Worm (Caenorhabditis elegans) whole organism, early embryonic: Measurements from ENCODE around the gene alr-1.

Experiments used
- B0310.2 ChIP-seq: sonication (generic microtip); optimal IDR thresholded peaks from 2 replicates; lab custom pipeline; 2016; ENCODE audit warnings: mild to moderate bottlenecking, missing genetic modification characterization, missing compliant biosample characterization
- F13C5.2 ChIP-seq: sonication (generic microtip); optimal IDR thresholded peaks from 2 replicates; lab custom pipeline; 2017; ENCODE audit warnings: mild to moderate bottlenecking, missing genetic modification characterization, inconsistent platforms, missing compliant biosample characterization
- aly-1 ChIP-seq: sonication (generic microtip); optimal IDR thresholded peaks from 2 replicates; lab custom pipeline; 2016; ENCODE audit warnings: missing genetic modification characterization, missing compliant biosample characterization
- ama-1 ChIP-seq: fragments of 150-350 bp; optimal IDR thresholded peaks from 2 replicates; lab custom pipeline; 2014
- ceh-13 ChIP-seq: fragments of 200-800 bp; sonication (Bioruptor generic); optimal IDR thresholded peaks from 2 replicates; lab custom pipeline; 2018; ENCODE audit warnings: mild to moderate bottlenecking, missing genetic modification characterization, missing compliant biosample characterization
- ceh-36 ChIP-seq: sonication (generic microtip); optimal IDR thresholded peaks from 2 replicates; lab custom pipeline; 2016; ENCODE audit warnings: missing genetic modification characterization, inconsistent platforms, missing compliant biosample characterization
- ets-7 ChIP-seq: sonication (generic microtip); optimal IDR thresholded peaks from 2 replicates; lab custom pipeline; 2016; ENCODE audit warnings: missing genotype, missing genetic modification characterization, missing compliant biosample characterization
- flt-1 ChIP-seq: fragments of 200-800 bp; sonication (Bioruptor generic); IDR thresholded peaks from 2 replicates; pipeline ENCODE4 v1.3.6; 2022; ENCODE audit warnings: missing genetic modification characterization, missing compliant biosample characterization
- hmbx-1 ChIP-seq: sonication (generic microtip); optimal IDR thresholded peaks from 2 replicates; lab custom pipeline; 2016; ENCODE audit warnings: mild to moderate bottlenecking, missing genetic modification characterization, missing compliant biosample characterization
- hmg-4 ChIP-seq: fragments of 200-800 bp; sonication (Bioruptor generic); optimal IDR thresholded peaks from 2 replicates; lab custom pipeline; 2018; ENCODE audit warnings: mild to moderate bottlenecking, missing genetic modification characterization, missing compliant biosample characterization
- hnd-1 ChIP-seq: sonication (generic microtip); optimal IDR thresholded peaks from 2 replicates; lab custom pipeline; 2016; ENCODE audit warnings: missing genetic modification characterization, missing compliant biosample characterization
- pes-1 ChIP-seq: fragments of 200-800 bp; sonication (Bioruptor generic); IDR thresholded peaks from 2 replicates; pipeline ENCODE4 v1.3.6; 2022; ENCODE audit warnings: missing genetic modification reagents, missing genetic modification characterization, missing compliant biosample characterization
- scrt-1 ChIP-seq: fragments of 200-800 bp; sonication (Bioruptor generic); IDR thresholded peaks from 2 replicates; pipeline ENCODE4 v1.3.6; 2022; ENCODE audit warnings: missing genetic modification characterization, missing compliant biosample characterization
- sea-1 ChIP-seq: fragments of 200-800 bp; sonication (Bioruptor generic); conservative IDR thresholded peaks from 2 replicates; pipeline ENCODE4 v1.3.6; 2022; ENCODE audit warnings: missing genetic modification characterization, missing compliant biosample characterization
- tbx-11 ChIP-seq: fragments of 200-800 bp; sonication (Bioruptor generic); IDR thresholded peaks from 2 replicates; pipeline ENCODE4 v1.3.6; 2022; ENCODE audit warnings: missing genetic modification characterization, missing compliant biosample characterization
- tbx-37 ChIP-seq: fragments of 200-800 bp; sonication (Bioruptor generic); conservative IDR thresholded peaks from 2 replicates; pipeline ENCODE4 v1.3.6; 2022; ENCODE audit warnings: missing genetic modification reagents, missing genetic modification characterization, missing compliant biosample characterization
- tra-4 ChIP-seq: sonication (generic microtip); optimal IDR thresholded peaks from 2 replicates; lab custom pipeline; 2017; ENCODE audit warnings: missing genetic modification characterization, missing compliant biosample characterization

alr-1 gene

DNA sequence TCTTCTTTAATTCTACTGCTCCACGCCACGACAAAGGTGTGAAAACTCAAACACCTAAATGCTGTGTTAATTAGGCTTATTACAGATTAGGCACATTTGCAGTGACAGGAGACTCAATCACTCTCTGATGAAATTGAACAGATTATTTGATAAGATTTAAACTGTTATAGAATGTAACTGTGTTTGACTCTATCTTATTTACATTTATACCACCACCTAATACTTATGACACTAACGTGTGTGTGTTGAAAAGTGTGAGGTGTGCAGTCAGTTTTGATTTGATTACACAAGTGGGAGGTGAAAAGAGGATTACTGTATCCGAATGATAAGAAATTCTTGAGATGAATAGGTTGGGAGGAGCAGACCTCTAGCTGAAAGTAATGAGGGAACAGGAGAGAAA, 6.8 kb upstream of the alr-1 start:
- no peak for TF ChIP-seq hmbx-1 (tag; lab: Kevin White, UChicago)
- TF ChIP-seq tbx-37 (GFP tag; lab: Robert Waterston, UW): no peak
- TF ChIP-seq sea-1 (GFP tag; lab: Robert Waterston, UW): no peak
- TF ChIP-seq ets-7 (tag; lab: Kevin White, UChicago): no peak
- no peak for TF ChIP-seq B0310.2
- TF ChIP-seq hnd-1 (tag; lab: Kevin White, UChicago): no peak
- no peak for TF ChIP-seq F13C5.2 (tag; lab: Kevin White, UChicago)
- no peak for TF ChIP-seq hmg-4 (GFP tag; lab: Kevin White, UChicago)

DNA sequence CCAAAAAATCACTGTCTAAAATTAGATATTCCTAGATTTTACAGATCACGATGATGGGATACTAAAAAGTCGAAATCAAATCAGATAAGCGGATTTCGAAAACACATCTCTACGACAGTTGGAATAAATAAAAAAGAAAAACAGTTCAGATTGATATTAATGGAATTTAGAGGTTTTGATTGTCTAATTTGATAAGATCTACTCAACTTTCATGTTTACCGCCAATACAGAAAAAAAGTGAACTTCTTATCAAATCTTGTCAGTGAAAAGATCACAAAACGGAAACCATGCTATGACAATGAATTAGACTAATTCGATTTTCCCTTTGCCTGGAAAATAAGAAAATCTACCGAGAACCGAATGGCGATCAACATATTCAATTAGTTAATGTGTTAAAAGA, 839 bp upstream of the alr-1 start:
- TF ChIP-seq hmg-4 (GFP tag; lab: Kevin White, UChicago) (no peak), F13C5.2 (tag; lab: Kevin White, UChicago) (no peak), hmbx-1 (tag; lab: Kevin White, UChicago) (no peak), pes-1 (GFP tag; lab: Robert Waterston, UW) (no peak), B0310.2 (no peak), sea-1 (GFP tag; lab: Robert Waterston, UW) (no peak), flt-1 (GFP tag; lab: Robert Waterston, UW) (no peak), tbx-37 (GFP tag; lab: Robert Waterston, UW) (no peak), hnd-1 (tag; lab: Kevin White, UChicago) (no peak), scrt-1 (GFP tag; lab: Robert Waterston, UW) (no peak)

DNA sequence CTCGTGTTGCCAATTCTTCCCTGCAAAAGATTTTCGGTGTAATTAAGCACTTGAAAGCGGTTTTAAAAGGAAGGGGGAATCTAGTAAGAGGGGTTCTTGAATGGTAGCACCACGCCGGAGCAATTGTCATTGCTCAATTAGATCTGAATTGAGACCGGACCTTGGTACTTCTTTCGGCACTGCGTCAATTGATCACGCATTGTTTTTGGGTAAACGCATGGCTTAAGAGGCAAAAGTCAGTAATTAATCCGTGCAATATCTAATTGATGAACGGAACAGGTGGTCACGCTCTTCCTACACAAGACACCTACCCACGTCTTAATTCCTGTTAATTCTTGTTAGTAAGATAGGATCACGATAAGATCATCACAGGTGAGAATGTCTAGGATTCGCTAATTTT, 1.4 kb downstream of the alr-1 start:
- TF ChIP-seq hmg-4 (GFP tag; lab: Kevin White, UChicago) (no peak), scrt-1 (GFP tag; lab: Robert Waterston, UW) (no peak), ets-7 (tag; lab: Kevin White, UChicago) (no peak), B0310.2 (no peak), ceh-36 (tag; lab: Kevin White, UChicago) (no peak), F13C5.2 (tag; lab: Kevin White, UChicago) (no peak), sea-1 (GFP tag; lab: Robert Waterston, UW) (no peak), ama-1 (lab: Kevin White, UChicago) (no peak), tra-4 (tag; lab: Kevin White, UChicago) (no peak), tbx-11 (GFP tag; lab: Robert Waterston, UW) (no peak), flt-1 (GFP tag; lab: Robert Waterston, UW) (no peak)

DNA sequence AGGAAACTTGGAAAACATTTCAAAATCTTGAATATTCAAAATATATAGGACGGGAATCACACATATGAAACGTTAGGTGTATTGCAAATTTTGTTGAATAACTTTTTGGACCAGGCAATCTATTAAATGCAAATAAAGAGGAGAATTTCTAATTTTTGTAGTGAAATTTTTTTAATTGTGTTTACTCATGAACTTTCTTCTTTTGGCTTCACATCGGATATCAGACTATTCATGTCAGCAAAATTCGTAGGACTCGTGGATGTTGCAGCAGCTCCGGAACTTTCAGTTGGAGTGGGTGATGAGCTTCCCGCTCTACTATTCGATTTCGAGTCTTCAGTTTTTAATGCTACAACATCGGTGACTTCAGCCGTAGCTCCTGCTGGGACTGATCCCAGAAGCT, 3.0 kb downstream of the alr-1 start:
- no peak for TF ChIP-seq ceh-36 (tag; lab: Kevin White, UChicago)
- no peak for TF ChIP-seq ets-7 (tag; lab: Kevin White, UChicago)
- TF ChIP-seq aly-1 (tag; lab: Kevin White, UChicago): no peak
- TF ChIP-seq tra-4 (tag; lab: Kevin White, UChicago): no peak
- no peak for TF ChIP-seq ceh-13
- no peak for TF ChIP-seq ama-1 (lab: Kevin White, UChicago)
- TF ChIP-seq F13C5.2 (tag; lab: Kevin White, UChicago): no peak
- no peak for TF ChIP-seq hmg-4 (GFP tag; lab: Kevin White, UChicago)
- no peak for TF ChIP-seq B0310.2
- no peak for TF ChIP-seq hnd-1 (tag; lab: Kevin White, UChicago)
- no peak for TF ChIP-seq scrt-1 (GFP tag; lab: Robert Waterston, UW)

DNA sequence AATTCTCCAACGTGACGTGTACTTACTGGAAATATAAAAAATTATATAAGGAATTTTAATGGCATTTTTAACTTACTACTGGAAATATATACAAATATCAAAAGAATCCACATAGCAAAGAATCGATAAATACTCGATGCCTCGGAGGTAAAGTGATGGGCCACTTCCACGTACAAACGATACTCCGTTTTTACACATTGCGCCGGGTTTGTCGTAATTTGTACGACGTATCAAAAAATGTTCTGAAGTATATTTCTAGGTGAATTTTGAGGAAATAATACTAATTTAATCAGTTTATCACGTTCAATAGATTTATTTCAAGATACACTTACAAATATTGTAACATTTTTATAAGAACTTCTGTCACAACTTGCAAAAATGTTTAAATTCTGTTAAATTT, 4.6 kb downstream of the alr-1 start, which contains the start of gene R08B4.3:
R08B4.3 (minus strand) TSS at position 198 of the 400 bp plus-strand sequence.
- TF ChIP-seq tra-4 (tag; lab: Kevin White, UChicago) (no peak), B0310.2 (no peak), sea-1 (GFP tag; lab: Robert Waterston, UW) (no peak), ceh-13 (no peak), pes-1 (GFP tag; lab: Robert Waterston, UW) (no peak), F13C5.2 (tag; lab: Kevin White, UChicago) (no peak), ets-7 (tag; lab: Kevin White, UChicago) (no peak), hmbx-1 (tag; lab: Kevin White, UChicago) (no peak)

DNA sequence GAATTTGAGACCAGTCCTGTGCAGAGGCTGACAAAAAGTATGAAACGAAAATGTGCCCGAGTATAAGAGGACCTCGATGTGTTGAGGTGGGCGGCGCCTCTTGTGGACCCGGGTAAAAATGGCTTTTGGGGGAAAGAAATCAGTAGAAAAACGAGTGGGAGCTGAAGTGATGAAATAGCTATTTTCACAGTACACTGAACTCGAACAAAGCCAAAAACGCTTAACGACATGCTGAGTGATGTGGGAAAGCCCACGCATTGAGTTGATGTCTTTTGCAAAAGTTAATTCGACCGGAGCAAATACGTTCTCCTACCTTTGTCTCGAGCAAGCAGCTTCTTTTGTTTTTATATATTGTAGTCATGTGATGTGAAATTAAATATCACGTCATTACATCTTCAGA, 8.7 kb downstream of the alr-1 start, which contains the start of gene nlp-66:
nlp-66 (minus strand) TSS at position 101 of the 400 bp plus-strand sequence.
- TF ChIP-seq B0310.2: no peak
- TF ChIP-seq flt-1 (GFP tag; lab: Robert Waterston, UW): no peak
- no peak for TF ChIP-seq sea-1 (GFP tag; lab: Robert Waterston, UW)
- no peak for TF ChIP-seq F13C5.2 (tag; lab: Kevin White, UChicago)
- TF ChIP-seq ama-1 (lab: Kevin White, UChicago): no peak

DNA sequence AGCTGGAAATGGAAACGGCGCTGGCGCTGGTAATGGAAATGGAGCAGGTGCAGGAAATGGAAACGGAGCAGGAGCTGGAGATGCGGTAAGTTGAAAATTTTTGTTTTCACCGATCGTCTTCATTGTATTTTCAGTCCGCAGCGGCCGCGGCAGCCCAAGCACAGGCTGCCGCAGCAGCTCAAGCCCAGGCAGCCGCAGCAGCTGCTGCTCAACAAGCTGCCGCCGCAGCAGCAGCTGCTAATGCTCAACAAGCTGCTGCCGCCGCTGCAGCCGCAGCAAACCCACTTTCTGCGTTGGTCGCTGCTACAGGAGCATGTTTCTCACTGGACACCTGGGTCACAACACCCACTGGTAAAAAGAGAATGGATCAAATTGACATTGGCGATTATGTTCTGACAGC, 11.0 kb downstream of the alr-1 start:
- TF ChIP-seq hmbx-1 (tag; lab: Kevin White, UChicago): no peak
- TF ChIP-seq ets-7 (tag; lab: Kevin White, UChicago): no peak
- TF ChIP-seq ceh-13: no peak
- TF ChIP-seq F13C5.2 (tag; lab: Kevin White, UChicago): no peak
- TF ChIP-seq ama-1 (lab: Kevin White, UChicago): no peak
- TF ChIP-seq B0310.2: no peak
- no peak for TF ChIP-seq scrt-1 (GFP tag; lab: Robert Waterston, UW)
- no peak for TF ChIP-seq flt-1 (GFP tag; lab: Robert Waterston, UW)
- TF ChIP-seq pes-1 (GFP tag; lab: Robert Waterston, UW): no peak
- no peak for TF ChIP-seq tbx-37 (GFP tag; lab: Robert Waterston, UW)
- TF ChIP-seq sea-1 (GFP tag; lab: Robert Waterston, UW): no peak
- TF ChIP-seq hmg-4 (GFP tag; lab: Kevin White, UChicago): no peak
- no peak for TF ChIP-seq aly-1 (tag; lab: Kevin White, UChicago)
- TF ChIP-seq tbx-11 (GFP tag; lab: Robert Waterston, UW): no peak

DNA sequence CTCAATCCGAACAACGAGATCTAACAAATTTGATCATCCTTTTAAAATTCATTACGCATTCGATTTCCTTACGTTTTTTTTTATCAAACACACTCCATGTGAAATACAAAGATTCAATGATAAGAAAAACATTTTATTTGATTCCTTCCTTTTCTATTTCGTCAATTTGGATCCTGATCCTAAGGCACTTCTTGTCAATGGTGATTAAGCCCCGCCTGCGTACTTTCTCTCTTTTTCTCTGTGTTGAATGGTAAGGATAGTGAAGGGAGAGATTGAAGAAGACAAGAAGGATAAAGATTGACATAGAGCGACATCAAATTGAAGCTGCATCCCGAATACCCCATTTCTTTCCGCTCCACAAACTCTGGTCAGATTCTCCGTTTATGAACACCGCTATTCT, 16.2 kb downstream of the alr-1 start, which contains the start of gene grd-1:
grd-1 (plus strand) TSS at position 241 of the 400 bp plus-strand sequence.
- no peak for TF ChIP-seq ets-7 (tag; lab: Kevin White, UChicago)
- no peak for TF ChIP-seq F13C5.2 (tag; lab: Kevin White, UChicago)
- no peak for TF ChIP-seq sea-1 (GFP tag; lab: Robert Waterston, UW)
- no peak for TF ChIP-seq flt-1 (GFP tag; lab: Robert Waterston, UW)
- no peak for TF ChIP-seq tra-4 (tag; lab: Kevin White, UChicago)
- no peak for TF ChIP-seq pes-1 (GFP tag; lab: Robert Waterston, UW)
- no peak for TF ChIP-seq tbx-37 (GFP tag; lab: Robert Waterston, UW)
- no peak for TF ChIP-seq ama-1 (lab: Kevin White, UChicago)
- TF ChIP-seq scrt-1 (GFP tag; lab: Robert Waterston, UW): no peak
- no peak for TF ChIP-seq hnd-1 (tag; lab: Kevin White, UChicago)
